Fruit fly (Drosophila melanogaster) whole organism, prepupa: ENCODE data around the gene CG42394.

Experiments used
- Blimp-1 ChIP-seq: fragments of 200-800 bp; sonication (Bioruptor generic); optimal IDR thresholded peaks from 3 replicates; lab custom pipeline; 2017; ENCODE audit warnings: missing biosample characterization, missing genetic modification characterization, mild to moderate bottlenecking, moderate library complexity, missing genetic modification reagents
- CG10669 ChIP-seq: fragments of 200-800 bp; sonication (Bioruptor generic); optimal IDR thresholded peaks from 3 replicates; lab custom pipeline; 2018; ENCODE audit warnings: missing biosample characterization, mild to moderate bottlenecking, missing genetic modification characterization, moderate library complexity
- CG11294 ChIP-seq: fragments of 200-800 bp; sonication (Bioruptor generic); IDR thresholded peaks from 2 replicates; pipeline ENCODE4 v1.3.6; 2022; ENCODE audit warnings: missing biosample characterization, missing genetic modification characterization
- CG11762 ChIP-seq: fragments of 200-800 bp; sonication (Bioruptor generic); optimal IDR thresholded peaks from 3 replicates; lab custom pipeline; 2016; ENCODE audit warnings: missing biosample characterization, missing genetic modification characterization; ENCODE audit not compliant: insufficient read depth
- CG11902 ChIP-seq: fragments of 200-800 bp; sonication (Bioruptor generic); optimal IDR thresholded peaks from 3 replicates; lab custom pipeline; 2016; ENCODE audit warnings: missing biosample characterization, missing genetic modification characterization
- CG15336 ChIP-seq: fragments of 200-800 bp; sonication (Bioruptor generic); IDR thresholded peaks from 2 replicates; pipeline ENCODE4 v1.3.6; 2022; ENCODE audit warnings: missing biosample characterization, missing genetic modification characterization
- CG1621 ChIP-seq: fragments of 200-800 bp; sonication (Bioruptor generic); optimal IDR thresholded peaks from 3 replicates; lab custom pipeline; 2018; ENCODE audit warnings: missing biosample characterization, mild to moderate bottlenecking, missing genetic modification characterization
- CG16779 ChIP-seq: fragments of 200-800 bp; sonication (Bioruptor generic); optimal IDR thresholded peaks from 3 replicates; lab custom pipeline; 2017; ENCODE audit warnings: missing biosample characterization, mild to moderate bottlenecking, missing genetic modification characterization
- CG31627 ChIP-seq: fragments of 200-800 bp; sonication (Bioruptor generic); optimal IDR thresholded peaks from 3 replicates; lab custom pipeline; 2016; ENCODE audit warnings: missing biosample characterization, missing genetic modification characterization
- CG32006 ChIP-seq: fragments of 200-800 bp; sonication (Bioruptor generic); optimal IDR thresholded peaks from 3 replicates; lab custom pipeline; 2017; ENCODE audit warnings: missing biosample characterization, mild to moderate bottlenecking, missing genetic modification characterization
- CG3919 ChIP-seq: fragments of 200-800 bp; sonication (Bioruptor generic); optimal IDR thresholded peaks from 3 replicates; lab custom pipeline; 2016; ENCODE audit warnings: missing biosample characterization, missing genetic modification characterization
- CG4318 ChIP-seq: fragments of 200-800 bp; sonication (Bioruptor generic); optimal IDR thresholded peaks from 3 replicates; lab custom pipeline; 2017; ENCODE audit warnings: missing biosample characterization, mild to moderate bottlenecking, missing genetic modification characterization
- CG6163 ChIP-seq: fragments of 200-800 bp; sonication (Bioruptor generic); IDR thresholded peaks from 3 replicates; pipeline ENCODE4 v1.3.6; 2022; ENCODE audit warnings: missing biosample characterization, missing genetic modification characterization
- CG6276 ChIP-seq: fragments of 200-800 bp; sonication (Bioruptor generic); optimal IDR thresholded peaks from 2 replicates; lab custom pipeline; 2017; ENCODE audit warnings: missing biosample characterization, mild to moderate bottlenecking, missing genetic modification characterization
- CG6792 ChIP-seq: fragments of 200-800 bp; sonication (Bioruptor generic); optimal IDR thresholded peaks from 3 replicates; lab custom pipeline; 2016; ENCODE audit warnings: missing biosample characterization, missing genetic modification characterization
- CG6808 ChIP-seq: fragments of 200-800 bp; sonication (Bioruptor generic); optimal IDR thresholded peaks from 3 replicates; lab custom pipeline; 2017; ENCODE audit warnings: missing biosample characterization, missing genetic modification characterization, mild to moderate bottlenecking, moderate library complexity, missing genetic modification reagents
- CG6854 ChIP-seq: fragments of 200-800 bp; sonication (Bioruptor generic); optimal IDR thresholded peaks from 2 replicates; lab custom pipeline; 2017; ENCODE audit warnings: missing biosample characterization, mild to moderate bottlenecking, missing genetic modification characterization
- CG8119 ChIP-seq: fragments of 200-800 bp; sonication (Bioruptor generic); IDR thresholded peaks from 3 replicates; pipeline ENCODE4 v1.3.6; 2022; ENCODE audit warnings: missing biosample characterization, missing genetic modification characterization
- CG8319 ChIP-seq: fragments of 200-800 bp; sonication (Bioruptor generic); optimal IDR thresholded peaks from 3 replicates; lab custom pipeline; 2016; ENCODE audit warnings: missing biosample characterization, missing genetic modification characterization
- CG9139 ChIP-seq: fragments of 200-800 bp; sonication (Bioruptor generic); optimal IDR thresholded peaks from 3 replicates; lab custom pipeline; 2017; ENCODE audit warnings: missing biosample characterization, mild to moderate bottlenecking, missing genetic modification characterization
- Eip75B ChIP-seq: fragments of 200-800 bp; sonication (Bioruptor generic); optimal IDR thresholded peaks from 3 replicates; lab custom pipeline; 2016; ENCODE audit warnings: missing biosample characterization, missing genetic modification characterization
- Eip78C ChIP-seq: fragments of 200-800 bp; sonication (Bioruptor generic); peaks from one replicate; lab custom pipeline; 2016; ENCODE audit warnings: missing biosample characterization, missing genetic modification characterization
- Ets21C ChIP-seq: fragments of 200-800 bp; sonication (Bioruptor generic); optimal IDR thresholded peaks from 3 replicates; lab custom pipeline; 2016; ENCODE audit warnings: missing biosample characterization, missing genetic modification characterization
- Ets96B ChIP-seq: fragments of 200-800 bp; optimal IDR thresholded peaks from 2 replicates; lab custom pipeline; 2019; ENCODE audit warnings: missing biosample characterization, mild to moderate bottlenecking, missing genetic modification characterization, moderate library complexity
- Hr38 ChIP-seq: sonication (Bioruptor generic); optimal IDR thresholded peaks from 2 replicates; lab custom pipeline; 2016; ENCODE audit warnings: missing biosample characterization, missing genetic modification characterization
- Hr39 ChIP-seq: fragments of 200-800 bp; sonication (Bioruptor generic); optimal IDR thresholded peaks from 2 replicates; lab custom pipeline; 2016; ENCODE audit warnings: missing biosample characterization, missing genetic modification characterization
- Hr4 ChIP-seq: fragments of 200-800 bp; sonication (Bioruptor generic); optimal IDR thresholded peaks from 3 replicates; lab custom pipeline; 2016; ENCODE audit warnings: missing biosample characterization, missing genetic modification characterization
- Lpt ChIP-seq: fragments of 200-800 bp; sonication (Bioruptor generic); optimal IDR thresholded peaks from 3 replicates; lab custom pipeline; 2016; ENCODE audit warnings: missing biosample characterization, missing genetic modification characterization
- Met ChIP-seq: fragments of 200-800 bp; sonication (Bioruptor generic); optimal IDR thresholded peaks from 3 replicates; lab custom pipeline; 2016; ENCODE audit warnings: missing biosample characterization, missing genetic modification characterization
- OdsH ChIP-seq: fragments of 200-800 bp; sonication (Bioruptor generic); optimal IDR thresholded peaks from 3 replicates; lab custom pipeline; 2016; ENCODE audit warnings: missing biosample characterization, missing genetic modification characterization
- Sox102F ChIP-seq: fragments of 200-800 bp; sonication (Bioruptor generic); optimal IDR thresholded peaks from 2 replicates; lab custom pipeline; 2016; ENCODE audit warnings: missing biosample characterization, mild to moderate bottlenecking, missing genetic modification characterization
- Sox14 ChIP-seq: fragments of 200-800 bp; sonication (Bioruptor generic); optimal IDR thresholded peaks from 3 replicates; lab custom pipeline; 2016; ENCODE audit warnings: missing biosample characterization, missing genetic modification characterization
- Sox15 ChIP-seq: fragments of 200-800 bp; sonication (Bioruptor generic); optimal IDR thresholded peaks from 3 replicates; lab custom pipeline; 2016; ENCODE audit warnings: missing biosample characterization, missing genetic modification characterization
- achi ChIP-seq: fragments of 200-800 bp; sonication (Bioruptor generic); optimal IDR thresholded peaks from 3 replicates; lab custom pipeline; 2016; ENCODE audit warnings: missing biosample characterization, missing genetic modification characterization
- cyc ChIP-seq: fragments of 200-800 bp; sonication (Bioruptor generic); optimal IDR thresholded peaks from 3 replicates; lab custom pipeline; 2016; ENCODE audit warnings: missing biosample characterization, missing genetic modification characterization
- dsx ChIP-seq: fragments of 200-800 bp; optimal IDR thresholded peaks from 3 replicates; lab custom pipeline; 2019; ENCODE audit warnings: missing biosample characterization, mild to moderate bottlenecking, missing genetic modification characterization, moderate library complexity; ENCODE audit not compliant: poor library complexity, severe bottlenecking
- eg ChIP-seq: fragments of 200-800 bp; sonication (Bioruptor generic); IDR thresholded peaks from 3 replicates; pipeline ENCODE4 v1.3.6; 2022; ENCODE audit warnings: missing biosample characterization, missing genetic modification characterization
- esn ChIP-seq: fragments of 200-800 bp; sonication (Bioruptor generic); optimal IDR thresholded peaks from 2 replicates; lab custom pipeline; 2016; ENCODE audit warnings: missing biosample characterization, mild to moderate bottlenecking, missing genetic modification characterization, moderate library complexity
- fd85E ChIP-seq: fragments of 200-800 bp; sonication (Bioruptor generic); optimal IDR thresholded peaks from 3 replicates; lab custom pipeline; 2016; ENCODE audit warnings: missing biosample characterization, missing genetic modification characterization
- fkh ChIP-seq: fragments of 200-800 bp; sonication (Bioruptor generic); optimal IDR thresholded peaks from 3 replicates; lab custom pipeline; 2017; ENCODE audit warnings: missing biosample characterization, mild to moderate bottlenecking, missing genetic modification characterization, moderate library complexity
- lz ChIP-seq: fragments of 200-800 bp; sonication (Bioruptor generic); optimal IDR thresholded peaks from 3 replicates; lab custom pipeline; 2016; ENCODE audit warnings: missing biosample characterization, missing genetic modification characterization
- net ChIP-seq: fragments of 200-800 bp; sonication (Bioruptor generic); optimal IDR thresholded peaks from 3 replicates; lab custom pipeline; 2016; ENCODE audit warnings: missing biosample characterization, missing genetic modification characterization
- pdm3 ChIP-seq: fragments of 200-800 bp; sonication (Bioruptor generic); optimal IDR thresholded peaks from 3 replicates; lab custom pipeline; 2016; ENCODE audit warnings: missing biosample characterization, missing genetic modification characterization
- ss ChIP-seq, 2 experiments: fragments of 200-800 bp; sonication (Bioruptor generic); optimal IDR thresholded peaks; 2 replicates in 1 of 2; 3 replicates in 1 of 2; lab custom pipeline; 2017 to 2018; ENCODE audit warnings: mild to moderate bottlenecking in 2 of 2, missing biosample characterization in 2 of 2, missing genetic modification characterization in 2 of 2, moderate library complexity in 1 of 2
- svp ChIP-seq: fragments of 200-800 bp; sonication (Bioruptor generic); peaks from one replicate; lab custom pipeline; 2016; ENCODE audit warnings: missing biosample characterization, missing genetic modification characterization
- topi ChIP-seq: fragments of 200-800 bp; sonication (Bioruptor generic); optimal IDR thresholded peaks from 3 replicates; lab custom pipeline; 2016; ENCODE audit warnings: missing biosample characterization, missing genetic modification characterization
- vri ChIP-seq: fragments of 200-800 bp; sonication (Bioruptor generic); optimal IDR thresholded peaks from 3 replicates; lab custom pipeline; 2016; ENCODE audit warnings: missing biosample characterization, mild to moderate bottlenecking, missing genetic modification characterization

CG42394 gene

dm6 chr3R:10879219-10879618 is 29.6 kb downstream of the CG42394 start, which contains the start of gene CG14695:
TSS of gene CG14695 (minus strand) at chr3R:10879319.
- TF ChIP-seq CG6276 (no peak), cyc (no peak), CG11902 (GFP tag; lab: Kevin White, UChicago) (no peak), topi (no peak), fd85E (GFP tag; lab: Kevin White, UChicago) (no peak), Sox15 (GFP tag; lab: Kevin White, UChicago) (no peak), CG15336 (no peak), Sox14 (GFP tag; lab: Kevin White, UChicago) (no peak), OdsH (GFP tag; lab: Kevin White, UChicago) (no peak), Hr4 (no peak), CG16779 (tag; lab: Kevin White, UChicago) (no peak), Hr38 (GFP tag; lab: Kevin White, UChicago) (no peak), lz (no peak)

- TF ChIP-seq CG11294 (GFP tag; lab: Robert Waterston, UW) = no peak
- peak; percentile 39 for TF ChIP-seq Met (GFP tag; lab: Kevin White, UChicago)
- TF ChIP-seq Sox15 (GFP tag; lab: Kevin White, UChicago) = no peak
- no peak for TF ChIP-seq CG9139 (GFP tag; lab: Kevin White, UChicago)
- TF ChIP-seq vri (GFP tag; lab: Kevin White, UChicago) = peak; percentile 85
- peak; percentile 42 for TF ChIP-seq Sox102F (GFP tag; lab: Kevin White, UChicago)
- TF ChIP-seq svp (GFP tag; lab: Kevin White, UChicago) = peak; percentile 65
- peak; percentile 95 for TF ChIP-seq Blimp-1 (GFP tag; lab: Kevin White, UChicago)
- TF ChIP-seq Lpt (GFP tag; lab: Kevin White, UChicago) = no peak
- TF ChIP-seq Hr38 (GFP tag; lab: Kevin White, UChicago) = no peak
- TF ChIP-seq CG11762 (GFP tag; lab: Kevin White, UChicago) = no peak
- peak; percentile 21 for TF ChIP-seq Eip75B (GFP tag; lab: Kevin White, UChicago)
- TF ChIP-seq CG10669 (GFP tag; lab: Kevin White, UChicago) = no peak
- peak in 1 of 2 experiments; percentile 30 for TF ChIP-seq ss (GFP tag; optimal IDR thresholded peaks at IDR 0.05; lab: Kevin White, UChicago)
- TF ChIP-seq CG6808 (GFP tag; lab: Kevin White, UChicago) = no peak
- peak; percentile 65 for TF ChIP-seq Sox14 (GFP tag; lab: Kevin White, UChicago)
- TF ChIP-seq cyc = peak; percentile 15
- peak; percentile 47 for TF ChIP-seq Hr4
- no peak for TF ChIP-seq CG15336
- TF ChIP-seq CG6163 = no peak
- peak; percentile 80 for TF ChIP-seq CG6854 (GFP tag; lab: Kevin White, UChicago)
- peak; percentile 20 for TF ChIP-seq dsx (GFP tag; lab: Kevin White, UChicago)
- TF ChIP-seq CG6276 = no peak
- TF ChIP-seq achi (GFP tag; lab: Kevin White, UChicago) = peak; percentile 96
- TF ChIP-seq pdm3 (GFP tag; lab: Kevin White, UChicago) = peak; percentile 45
- peak; percentile 42 for TF ChIP-seq CG31627 (GFP tag; lab: Kevin White, UChicago)
- TF ChIP-seq lz = peak; percentile 50
- TF ChIP-seq CG32006 = peak; percentile 5
- no peak for TF ChIP-seq topi
- TF ChIP-seq esn (GFP tag; lab: Kevin White, UChicago) = peak; percentile 40
- peak; percentile 9 for TF ChIP-seq Ets96B (tag; lab: Kevin White, UChicago)
- no peak for TF ChIP-seq net (GFP tag; lab: Kevin White, UChicago)
- TF ChIP-seq CG4318 (GFP tag; lab: Kevin White, UChicago) = no peak
- peak; percentile 36 for TF ChIP-seq Ets21C
- no peak for TF ChIP-seq CG6792
- TF ChIP-seq CG16779 (tag; lab: Kevin White, UChicago) = no peak
- no peak for TF ChIP-seq CG11902 (GFP tag; lab: Kevin White, UChicago)
- no peak for TF ChIP-seq CG1621 (tag; lab: Kevin White, UChicago)
- peak; percentile 51 for TF ChIP-seq Hr39 (GFP tag; lab: Kevin White, UChicago)
- TF ChIP-seq fkh (GFP tag; lab: Kevin White, UChicago) = no peak
- no peak for TF ChIP-seq fd85E (GFP tag; lab: Kevin White, UChicago)
- no peak for TF ChIP-seq CG8119 (GFP tag; lab: Robert Waterston, UW)
- peak; percentile 35; the same call in 1 of the 3 replicates for TF ChIP-seq eg
- peak; percentile 67 for TF ChIP-seq Eip78C
- no peak for TF ChIP-seq CG8319 (GFP tag; lab: Kevin White, UChicago)
- TF ChIP-seq CG3919 (GFP tag; lab: Kevin White, UChicago) = peak; percentile 47
Measured at dm6 chr3R:10881824-10882559, 32.4 kb downstream of the CG42394 start, which contains the start of gene Tpc1. TSS of gene Tpc1 (minus strand) at chr3R:10882188.
